Worm (Caenorhabditis elegans) whole organism, L4/young adult: ENCODE measurements around the gene B0035.18.
"Not testable (repeated sequence)": the region's sequence is repeated elsewhere in the genome, so short reads cannot be mapped to it uniquely, and the experiment has no call there.

Experiments used
- W03F9.2 ChIP-seq: fragments of 150-350 bp; optimal IDR thresholded peaks from 2 replicates; lab custom pipeline; 2014; ENCODE audit warnings: missing biosample characterization, missing genetic modification characterization
- dao-5 ChIP-seq: sonication (generic microtip); optimal IDR thresholded peaks from 2 replicates; lab custom pipeline; 2016; ENCODE audit warnings: missing genotype, missing genetic modification characterization, moderate library complexity, missing compliant biosample characterization
- him-1 ChIP-seq: sonication (generic microtip); optimal IDR thresholded peaks from 2 replicates; lab custom pipeline; 2016; ENCODE audit warnings: missing genotype, missing genetic modification reagents, missing genetic modification characterization, missing compliant biosample characterization

DNA sequence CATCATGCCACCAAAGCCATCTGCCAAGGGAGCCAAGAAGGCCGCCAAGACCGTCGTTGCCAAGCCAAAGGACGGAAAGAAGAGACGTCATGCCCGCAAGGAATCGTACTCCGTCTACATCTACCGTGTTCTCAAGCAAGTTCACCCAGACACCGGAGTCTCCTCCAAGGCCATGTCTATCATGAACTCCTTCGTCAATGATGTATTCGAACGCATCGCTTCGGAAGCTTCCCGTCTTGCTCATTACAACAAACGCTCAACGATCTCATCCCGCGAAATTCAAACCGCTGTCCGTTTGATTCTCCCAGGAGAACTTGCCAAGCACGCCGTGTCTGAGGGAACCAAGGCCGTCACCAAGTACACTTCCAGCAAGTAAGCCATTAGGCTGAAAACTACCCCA is 4.6 kb downstream of the B0035.18 start, which contains the start of gene his-48:
- TF ChIP-seq him-1 (tag; lab: Kevin White, UChicago); W03F9.2 (tag; lab: Kevin White, UChicago); dao-5: not testable (repeated sequence)
